Fruit fly (Drosophila melanogaster) whole organism, embryonic: ENCODE data around the gene CG33687.

Experiments
- Adf1 ChIP-seq: fragments of 200-800 bp; sonication (Bioruptor generic); IDR thresholded peaks from 2 replicates; pipeline ENCODE4 v1.3.6; 2022; ENCODE audit warnings: missing biosample characterization, missing genetic modification characterization
- Bteb2 ChIP-seq: fragments of 200-800 bp; sonication (Bioruptor generic); optimal IDR thresholded peaks from 2 replicates; lab custom pipeline; 2016; ENCODE audit warnings: missing biosample characterization, missing genetic modification characterization
- CG10543 ChIP-seq: fragments of 200-800 bp; sonication (Bioruptor generic); optimal IDR thresholded peaks from 3 replicates; lab custom pipeline; 2017; ENCODE audit warnings: missing biosample characterization, mild to moderate bottlenecking, missing genetic modification characterization, moderate library complexity
- CG12071 ChIP-seq: fragments of 200-800 bp; sonication (Bioruptor generic); optimal IDR thresholded peaks from 3 replicates; lab custom pipeline; 2018; ENCODE audit warnings: missing biosample characterization, mild to moderate bottlenecking, missing genetic modification characterization
- CG12219 ChIP-seq: fragments of 200-800 bp; sonication (Bioruptor generic); optimal IDR thresholded peaks from 3 replicates; lab custom pipeline; 2018; ENCODE audit warnings: missing biosample characterization, mild to moderate bottlenecking, missing genetic modification characterization
- CG12659 ChIP-seq: fragments of 200-800 bp; sonication (Bioruptor generic); optimal IDR thresholded peaks from 3 replicates; lab custom pipeline; 2017; ENCODE audit warnings: mild to moderate bottlenecking, missing biosample characterization, missing genetic modification reagents, missing genetic modification characterization
- CG13624 ChIP-seq: fragments of 200-800 bp; sonication (Bioruptor generic); optimal IDR thresholded peaks from 2 replicates; lab custom pipeline; 2016; ENCODE audit warnings: missing biosample characterization, missing genetic modification characterization
- CG13775 ChIP-seq: fragments of 200-800 bp; sonication (Bioruptor generic); optimal IDR thresholded peaks from 3 replicates; lab custom pipeline; 2017; ENCODE audit warnings: missing biosample characterization, mild to moderate bottlenecking, missing genetic modification characterization
- CG13894 ChIP-seq: fragments of 200-800 bp; sonication (Bioruptor generic); optimal IDR thresholded peaks from 3 replicates; lab custom pipeline; 2018; ENCODE audit warnings: missing biosample characterization, mild to moderate bottlenecking, missing genetic modification characterization, moderate library complexity
- CG17359 ChIP-seq: fragments of 200-800 bp; sonication (Bioruptor generic); optimal IDR thresholded peaks from 3 replicates; lab custom pipeline; 2018; ENCODE audit warnings: missing biosample characterization, mild to moderate bottlenecking, missing genetic modification characterization, moderate library complexity
- CG18764 ChIP-seq: fragments of 200-800 bp; sonication (Bioruptor generic); optimal IDR thresholded peaks from 3 replicates; lab custom pipeline; 2016; ENCODE audit warnings: missing biosample characterization, missing genetic modification characterization
- CG2202 ChIP-seq: fragments of 200-800 bp; sonication (Bioruptor generic); optimal IDR thresholded peaks from 2 replicates; lab custom pipeline; 2018; ENCODE audit warnings: missing biosample characterization, mild to moderate bottlenecking, missing genetic modification characterization
- CG2712 ChIP-seq: fragments of 200-800 bp; optimal IDR thresholded peaks from 3 replicates; lab custom pipeline; 2019; ENCODE audit warnings: missing biosample characterization, mild to moderate bottlenecking, missing genetic modification characterization, moderate library complexity
- CG31365 ChIP-seq: fragments of 200-800 bp; sonication (Bioruptor generic); optimal IDR thresholded peaks from 2 replicates; lab custom pipeline; 2018; ENCODE audit warnings: missing biosample characterization, mild to moderate bottlenecking, missing genetic modification characterization
- CG4404 ChIP-seq: fragments of 200-800 bp; sonication (Bioruptor generic); IDR thresholded peaks from 2 replicates; pipeline ENCODE4 v1.3.6; 2022; ENCODE audit warnings: missing biosample characterization, missing genetic modification characterization
- CG6813 ChIP-seq: fragments of 200-800 bp; sonication (Bioruptor generic); optimal IDR thresholded peaks from 2 replicates; lab custom pipeline; 2017; ENCODE audit warnings: missing biosample characterization, missing genetic modification characterization, mild to moderate bottlenecking, moderate library complexity, missing genetic modification reagents
- CG8388 ChIP-seq: fragments of 200-800 bp; sonication (Bioruptor generic); optimal IDR thresholded peaks from 2 replicates; lab custom pipeline; 2019; ENCODE audit warnings: missing biosample characterization, mild to moderate bottlenecking, missing genetic modification characterization, moderate library complexity
- CG9215 ChIP-seq: fragments of 200-800 bp; sonication (Bioruptor generic); IDR thresholded peaks from 2 replicates; pipeline ENCODE4 v1.3.6; 2022; ENCODE audit warnings: missing biosample characterization, missing genetic modification characterization
- Chrac-16 ChIP-seq: fragments of 200-800 bp; sonication (Bioruptor generic); optimal IDR thresholded peaks from 3 replicates; lab custom pipeline; 2016; ENCODE audit warnings: missing biosample characterization, missing genetic modification characterization
- D19B ChIP-seq: fragments of 200-800 bp; sonication (Bioruptor generic); optimal IDR thresholded peaks from 2 replicates; lab custom pipeline; 2017; ENCODE audit warnings: missing biosample characterization, mild to moderate bottlenecking, missing genetic modification characterization
- Dad ChIP-seq: fragments of 200-800 bp; sonication (Bioruptor generic); optimal IDR thresholded peaks from 3 replicates; lab custom pipeline; 2016; ENCODE audit warnings: missing biosample characterization, missing genetic modification characterization
- Drgx ChIP-seq: fragments of 200-800 bp; sonication (Bioruptor generic); IDR thresholded peaks from 2 replicates; pipeline ENCODE4 v1.3.6; 2022; ENCODE audit warnings: missing biosample characterization, missing genetic modification characterization
- Med ChIP-seq: fragments of 200-800 bp; sonication (Bioruptor generic); peaks from one replicate; lab custom pipeline; 2016; ENCODE audit warnings: missing biosample characterization, missing genetic modification characterization, mild to moderate bottlenecking, inconsistent platforms, moderate library complexity
- Meics ChIP-seq: fragments of 200-800 bp; sonication (Bioruptor generic); optimal IDR thresholded peaks from 2 replicates; lab custom pipeline; 2017; ENCODE audit warnings: missing biosample characterization, mild to moderate bottlenecking, missing genetic modification characterization
- Nf-YC ChIP-seq: fragments of 200-800 bp; optimal IDR thresholded peaks from 3 replicates; lab custom pipeline; 2019; ENCODE audit warnings: missing biosample characterization, mild to moderate bottlenecking, missing genetic modification characterization, moderate library complexity
- Optix ChIP-seq: fragments of 200-800 bp; sonication (Bioruptor generic); IDR thresholded peaks from 3 replicates; pipeline ENCODE4 v1.3.6; 2022; ENCODE audit warnings: missing biosample characterization, missing genetic modification characterization
- Ravus ChIP-seq: fragments of 200-800 bp; sonication (Bioruptor generic); IDR thresholded peaks from 2 replicates; pipeline ENCODE4 v1.3.6; 2022; ENCODE audit warnings: missing biosample characterization, missing genetic modification characterization
- az2 ChIP-seq: fragments of 200-800 bp; sonication (Bioruptor generic); optimal IDR thresholded peaks from 3 replicates; lab custom pipeline; 2016; ENCODE audit warnings: missing biosample characterization, missing genetic modification characterization
- bbx ChIP-seq: fragments of 200-800 bp; sonication (Bioruptor generic); IDR thresholded peaks from 2 replicates; pipeline ENCODE4 v1.3.6; 2022; ENCODE audit warnings: missing biosample characterization, missing genetic modification characterization; ENCODE audit not compliant: partially characterized antibody
- chinmo ChIP-seq: fragments of 200-800 bp; sonication (Bioruptor generic); IDR thresholded peaks from 4 replicates; pipeline ENCODE4 v1.3.6; 2022; ENCODE audit warnings: missing biosample characterization, missing genetic modification characterization; ENCODE audit not compliant: partially characterized antibody
- ci ChIP-seq: fragments of 200-800 bp; sonication (Bioruptor generic); IDR thresholded peaks from 3 replicates; pipeline ENCODE4 v1.3.6; 2022; ENCODE audit warnings: missing biosample characterization, missing genetic modification characterization
- dmrt11E ChIP-seq: fragments of 200-800 bp; sonication (Bioruptor generic); optimal IDR thresholded peaks from 3 replicates; lab custom pipeline; 2018; ENCODE audit warnings: missing biosample characterization, mild to moderate bottlenecking, missing genetic modification characterization, moderate library complexity
- dmrt99B ChIP-seq: fragments of 200-800 bp; sonication (Bioruptor generic); optimal IDR thresholded peaks from 2 replicates; lab custom pipeline; 2018; ENCODE audit warnings: missing biosample characterization, mild to moderate bottlenecking, missing genetic modification characterization, moderate library complexity
- gfzf ChIP-seq: fragments of 200-800 bp; sonication (Bioruptor generic); optimal IDR thresholded peaks from 2 replicates; lab custom pipeline; 2016; ENCODE audit warnings: missing biosample characterization, mild to moderate bottlenecking, missing genetic modification characterization, moderate library complexity
- jing ChIP-seq: fragments of 200-800 bp; sonication (Bioruptor generic); optimal IDR thresholded peaks from 2 replicates; lab custom pipeline; 2018; ENCODE audit warnings: missing biosample characterization, mild to moderate bottlenecking, missing genetic modification characterization
- lilli ChIP-seq: fragments of 200-800 bp; sonication (Bioruptor generic); optimal IDR thresholded peaks from 3 replicates; lab custom pipeline; 2016; ENCODE audit warnings: missing biosample characterization, missing genetic modification characterization
- nmo ChIP-seq: fragments of 200-800 bp; sonication (Bioruptor generic); optimal IDR thresholded peaks from 2 replicates; lab custom pipeline; 2018; ENCODE audit warnings: missing biosample characterization, mild to moderate bottlenecking, missing genetic modification characterization, moderate library complexity
- pan ChIP-seq, 4 experiments: fragments of >200 bp in 3 of 4; fragments of 200-800 bp in 1 of 4; sonication (Bioruptor generic) in 1 of 4; optimal IDR thresholded peaks in 3 of 4; IDR thresholded peaks in 1 of 4; 2 replicates each; pipeline versions ENCODE4 v1.3.6 to Lab custom; 2017 to 2022; ENCODE audit warnings: missing biosample characterization in 2 of 4, missing genetic modification characterization in 2 of 4, mixed read lengths in 1 of 4
- pho ChIP-seq: fragments of 200-800 bp; sonication (Bioruptor generic); optimal IDR thresholded peaks from 2 replicates; lab custom pipeline; 2016; ENCODE audit warnings: missing biosample characterization, missing genetic modification characterization
- pum ChIP-seq: fragments of 200-800 bp; sonication (Bioruptor generic); optimal IDR thresholded peaks from 2 replicates; lab custom pipeline; 2016; ENCODE audit warnings: missing biosample characterization, missing genetic modification characterization
- row ChIP-seq: fragments of 200-800 bp; sonication (Bioruptor generic); IDR thresholded peaks from 3 replicates; pipeline ENCODE4 v1.3.6; 2022; ENCODE audit warnings: missing biosample characterization, missing genetic modification characterization
- schlank ChIP-seq: fragments of 200-800 bp; sonication (Bioruptor generic); optimal IDR thresholded peaks from 2 replicates; lab custom pipeline; 2018; ENCODE audit warnings: missing biosample characterization, mild to moderate bottlenecking, missing genetic modification characterization
- sens ChIP-seq: fragments of 200-800 bp; sonication (Bioruptor generic); peaks from one replicate; lab custom pipeline; 2016; ENCODE audit warnings: missing biosample characterization, missing genetic modification characterization
- trh ChIP-seq: fragments of 200-800 bp; sonication (Bioruptor generic); optimal IDR thresholded peaks from 2 replicates; lab custom pipeline; 2016; ENCODE audit warnings: missing biosample characterization, missing genetic modification characterization
- twi ChIP-seq: fragments of 200-800 bp; optimal IDR thresholded peaks from 2 replicates; lab custom pipeline; 2019; ENCODE audit warnings: missing biosample characterization, mild to moderate bottlenecking, missing genetic modification characterization, moderate library complexity
- vvl ChIP-seq: fragments of 200-800 bp; sonication (Bioruptor generic); IDR thresholded peaks from 2 replicates; pipeline ENCODE4 v1.3.6; 2022; ENCODE audit warnings: missing biosample characterization, missing genetic modification characterization
- wek ChIP-seq: fragments of 200-800 bp; sonication (Bioruptor generic); optimal IDR thresholded peaks from 3 replicates; lab custom pipeline; 2018; ENCODE audit warnings: missing biosample characterization, mild to moderate bottlenecking, missing genetic modification characterization, moderate library complexity
- wor ChIP-seq: fragments of 200-800 bp; sonication (Bioruptor generic); IDR thresholded peaks from 2 replicates; pipeline ENCODE4 v1.3.6; 2022; ENCODE audit warnings: missing biosample characterization, missing genetic modification characterization

CG33687 gene

dm6 chr3L:16197450-16197918, at the start of gene CG33687:
TSS of gene CG33687 (plus strand) at chr3L:16197868.
- TF ChIP-seq CG2712 (tag; lab: Kevin White, UChicago), result no peak
- TF ChIP-seq wek (GFP tag; lab: Kevin White, UChicago), result no peak
- no peak for TF ChIP-seq CG6813
- no peak for TF ChIP-seq CG13624
- no peak for TF ChIP-seq CG2202
- no peak for TF ChIP-seq Drgx (GFP tag; lab: Robert Waterston, UW)
- TF ChIP-seq CG4404 (GFP tag; lab: Robert Waterston, UW), result no peak
- no peak for TF ChIP-seq CG12071
- no peak for TF ChIP-seq Meics (GFP tag; lab: Kevin White, UChicago)

- no peak for TF ChIP-seq Nf-YC
- no peak for TF ChIP-seq bbx (GFP tag; lab: Robert Waterston, UW)
- TF ChIP-seq CG12659, result peak; percentile 15
- no peak for TF ChIP-seq wor (GFP tag; lab: Robert Waterston, UW)
- peak; percentile 39 for TF ChIP-seq CG10543 (GFP tag; lab: Kevin White, UChicago)
- TF ChIP-seq D19B (GFP tag; lab: Kevin White, UChicago), result peak; percentile 98
- TF ChIP-seq pan (optimal IDR thresholded peaks at IDR 0.05; lab: Kevin White, UChicago), result no peak
- peak in 1 of 2 experiments; percentile 26 for TF ChIP-seq pan (GFP tag; optimal IDR thresholded peaks at IDR 0.05 in 1 of 2, IDR thresholded peaks at IDR 0.05 in 1 of 2)
- TF ChIP-seq Optix (GFP tag; lab: Robert Waterston, UW), result no peak
- TF ChIP-seq ci (GFP tag; lab: Robert Waterston, UW), result no peak
- no peak for TF ChIP-seq az2 (GFP tag; lab: Kevin White, UChicago)
- peak; percentile 87; the same call in 3 of the 4 replicates for TF ChIP-seq chinmo
- no peak for TF ChIP-seq gfzf (GFP tag; lab: Kevin White, UChicago)
- TF ChIP-seq Dad (GFP tag; lab: Kevin White, UChicago), result no peak
- peak; percentile 54 for TF ChIP-seq dmrt99B (tag; lab: Kevin White, UChicago)
- TF ChIP-seq schlank (tag; lab: Kevin White, UChicago), result no peak
- TF ChIP-seq Med (GFP tag; lab: Kevin White, UChicago), result peak; percentile 94
- 0 out of 2 replicates have a peak, but pooled peaks have one; percentile 25 for TF ChIP-seq vvl (GFP tag; lab: Robert Waterston, UW)
- no peak for TF ChIP-seq twi
- peak; percentile 33 for TF ChIP-seq nmo
- TF ChIP-seq CG13775, result peak; percentile 46
- TF ChIP-seq CG18764 (GFP tag; lab: Kevin White, UChicago), result no peak
- peak; percentile 38; the same call in 1 of the 2 replicates for TF ChIP-seq CG9215 (GFP tag; lab: Robert Waterston, UW)
- TF ChIP-seq sens (GFP tag; lab: Kevin White, UChicago), result peak; percentile 31
- peak; percentile 13 for TF ChIP-seq CG17359 (tag; lab: Kevin White, UChicago)
- no peak for TF ChIP-seq CG12219
- peak; percentile 16 for TF ChIP-seq Bteb2 (GFP tag; lab: Kevin White, UChicago)
- TF ChIP-seq CG31365 (tag; lab: Kevin White, UChicago), result no peak
- TF ChIP-seq dmrt11E (tag; lab: Kevin White, UChicago), result no peak
- TF ChIP-seq pum, result no peak
- TF ChIP-seq row (GFP tag; lab: Robert Waterston, UW), result peak; percentile 80
- peak; percentile 33 for TF ChIP-seq lilli (GFP tag; lab: Kevin White, UChicago)
- no peak for TF ChIP-seq jing (GFP tag; lab: Kevin White, UChicago)
- no peak for TF ChIP-seq CG8388 (GFP tag; lab: Kevin White, UChicago)
- no peak for TF ChIP-seq trh (GFP tag; lab: Kevin White, UChicago)
- no peak for TF ChIP-seq CG13894 (tag; lab: Kevin White, UChicago)
- TF ChIP-seq Ravus (GFP tag; lab: Robert Waterston, UW), result no peak
- peak; percentile 5; the same call in 1 of the 2 replicates for TF ChIP-seq Adf1 (GFP tag; lab: Robert Waterston, UW)
- peak; percentile 34 for TF ChIP-seq Chrac-16 (GFP tag; lab: Kevin White, UChicago)
- TF ChIP-seq pho (GFP tag; lab: Kevin White, UChicago), result no peak
Measured at dm6 chr3L:16149418-16150160, 48.1 kb upstream of the CG33687 start.
